Worm (Caenorhabditis elegans) whole organism, young adult: ENCODE data around the gene alg-2.

Experiments
- B0336.3 ChIP-seq: fragments of 200-800 bp; sonication (Bioruptor generic); IDR thresholded peaks from 2 replicates; pipeline ENCODE4 v1.3.6; 2022; ENCODE audit warnings: missing genetic modification characterization, missing compliant biosample characterization
- C06A6.2 ChIP-seq: fragments of 200-800 bp; sonication (Bioruptor generic); conservative IDR thresholded peaks from 2 replicates; pipeline ENCODE4 v1.3.6; 2022; ENCODE audit warnings: missing genetic modification characterization, missing compliant biosample characterization
- C17E4.6 ChIP-seq: fragments of 200-800 bp; sonication (Bioruptor generic); IDR thresholded peaks from 2 replicates; pipeline ENCODE4 v1.3.6; 2022; ENCODE audit warnings: missing genetic modification reagents, missing genetic modification characterization, missing compliant biosample characterization
- D2030.7 ChIP-seq: fragments of 200-800 bp; sonication (Bioruptor generic); IDR thresholded peaks from 2 replicates; pipeline ENCODE4 v1.3.6; 2022; ENCODE audit warnings: missing genetic modification reagents, missing genetic modification characterization, missing compliant biosample characterization
- F10E7.11 ChIP-seq: sonication (generic microtip); optimal IDR thresholded peaks from 2 replicates; lab custom pipeline; 2017; ENCODE audit warnings: mild to moderate bottlenecking, missing genetic modification characterization, moderate library complexity, missing compliant biosample characterization
- F22D6.2 ChIP-seq: sonication (generic microtip); optimal IDR thresholded peaks from 2 replicates; lab custom pipeline; 2016; ENCODE audit warnings: mild to moderate bottlenecking, missing genetic modification characterization, missing compliant biosample characterization
- F39B2.1 ChIP-seq: fragments of 200-800 bp; sonication (Bioruptor generic); IDR thresholded peaks from 2 replicates; pipeline ENCODE4 v1.3.6; 2022; ENCODE audit warnings: missing genetic modification reagents, missing genetic modification characterization, missing compliant biosample characterization
- K11D2.4 ChIP-seq: fragments of 200-800 bp; sonication (Bioruptor generic); IDR thresholded peaks from 2 replicates; pipeline ENCODE4 v1.3.6; 2022; ENCODE audit warnings: missing genetic modification reagents, missing genetic modification characterization, missing compliant biosample characterization
- K12H6.12 ChIP-seq: fragments of 200-800 bp; sonication (Bioruptor generic); optimal IDR thresholded peaks from 2 replicates; lab custom pipeline; 2018; ENCODE audit warnings: mild to moderate bottlenecking, missing genetic modification characterization, missing compliant biosample characterization
- Y53G8AR.9 ChIP-seq: fragments of 200-800 bp; sonication (Bioruptor generic); conservative IDR thresholded peaks from 2 replicates; pipeline ENCODE4 v1.3.6; 2022; ENCODE audit warnings: missing genetic modification reagents, missing genetic modification characterization, missing compliant biosample characterization
- ama-1 ChIP-seq, 3 experiments: fragments of 150-350 bp in 1 of 3; sonication (generic microtip) in 2 of 3; optimal IDR thresholded peaks; 2 replicates each; lab custom pipeline; 2014 to 2018; ENCODE audit warnings: missing biosample characterization in 2 of 3, missing genetic modification characterization in 2 of 3, missing genetic modification reagents in 2 of 3
- attf-5 ChIP-seq: fragments of 200-800 bp; sonication (Bioruptor generic); optimal IDR thresholded peaks from 2 replicates; lab custom pipeline; 2018; ENCODE audit warnings: mild to moderate bottlenecking, missing genetic modification characterization, missing compliant biosample characterization
- bed-2 ChIP-seq: fragments of 200-800 bp; sonication (Bioruptor generic); IDR thresholded peaks from 2 replicates; pipeline ENCODE4 v1.3.6; 2022; ENCODE audit warnings: missing genetic modification reagents, missing genetic modification characterization, missing compliant biosample characterization
- cebp-1 ChIP-seq, 2 experiments: fragments of 200-800 bp in 1 of 2; sonication (Bioruptor generic) in 1 of 2; sonication (generic microtip) in 1 of 2; IDR thresholded peaks in 1 of 2; optimal IDR thresholded peaks in 1 of 2; 2 replicates each; pipeline versions ENCODE4 v1.3.6 to Lab custom; 2017 to 2022; ENCODE audit warnings: missing compliant biosample characterization in 2 of 2, missing genetic modification characterization in 2 of 2, mild to moderate bottlenecking in 1 of 2, missing genetic modification reagents in 1 of 2, moderate library complexity in 1 of 2
- ceh-100 ChIP-seq: fragments of 200-800 bp; sonication (Bioruptor generic); IDR thresholded peaks from 2 replicates; pipeline ENCODE4 v1.3.6; 2022; ENCODE audit warnings: missing genetic modification reagents, missing genetic modification characterization, missing compliant biosample characterization
- ceh-27 ChIP-seq: fragments of 200-800 bp; sonication (Bioruptor generic); optimal IDR thresholded peaks from 2 replicates; lab custom pipeline; 2018; ENCODE audit warnings: mild to moderate bottlenecking, missing genetic modification characterization, moderate library complexity, missing compliant biosample characterization
- ceh-58 ChIP-seq: fragments of 200-800 bp; sonication (Bioruptor generic); IDR thresholded peaks from 2 replicates; pipeline ENCODE4 v1.3.6; 2022; ENCODE audit warnings: missing genetic modification characterization, missing compliant biosample characterization
- ceh-79 ChIP-seq: sonication (generic microtip); optimal IDR thresholded peaks from 2 replicates; lab custom pipeline; 2017; ENCODE audit warnings: mild to moderate bottlenecking, missing genetic modification characterization, missing compliant biosample characterization
- egl-18 ChIP-seq: fragments of 200-800 bp; sonication (Bioruptor generic); IDR thresholded peaks from 2 replicates; pipeline ENCODE4 v1.3.6; 2022; ENCODE audit warnings: missing genetic modification reagents, missing genetic modification characterization, missing compliant biosample characterization
- egl-44 ChIP-seq: fragments of 200-800 bp; sonication (Bioruptor generic); IDR thresholded peaks from 2 replicates; pipeline ENCODE4 v1.3.6; 2022; ENCODE audit warnings: missing genetic modification reagents, missing genetic modification characterization, missing compliant biosample characterization
- fkh-3 ChIP-seq: sonication (generic microtip); optimal IDR thresholded peaks from 2 replicates; lab custom pipeline; 2016; ENCODE audit warnings: mild to moderate bottlenecking, missing genetic modification characterization, missing compliant biosample characterization
- gei-17 ChIP-seq: fragments of 200-800 bp; sonication (Bioruptor generic); optimal IDR thresholded peaks from 2 replicates; lab custom pipeline; 2018; ENCODE audit warnings: mild to moderate bottlenecking, missing genetic modification characterization, missing compliant biosample characterization
- him-1 ChIP-seq: sonication (generic microtip); optimal IDR thresholded peaks from 2 replicates; lab custom pipeline; 2016; ENCODE audit warnings: missing genotype, missing genetic modification reagents, missing genetic modification characterization, missing compliant biosample characterization
- hlh-12 ChIP-seq: sonication (generic microtip); optimal IDR thresholded peaks from 2 replicates; lab custom pipeline; 2016; ENCODE audit warnings: missing genetic modification characterization, missing compliant biosample characterization
- hmg-1.2 ChIP-seq: fragments of 200-800 bp; sonication (Bioruptor generic); IDR thresholded peaks from 2 replicates; pipeline ENCODE4 v1.3.6; 2022; ENCODE audit warnings: missing genetic modification reagents, missing genetic modification characterization, missing compliant biosample characterization
- lag-1 ChIP-seq: fragments of 200-800 bp; sonication (Bioruptor generic); IDR thresholded peaks from 2 replicates; pipeline ENCODE4 v1.3.6; 2022; ENCODE audit warnings: missing genetic modification reagents, missing genetic modification characterization, missing compliant biosample characterization
- let-526 ChIP-seq: fragments of 200-800 bp; sonication (Bioruptor generic); IDR thresholded peaks from 2 replicates; pipeline ENCODE4 v1.3.6; 2022; ENCODE audit warnings: missing genetic modification reagents, missing genetic modification characterization, missing compliant biosample characterization
- let-607 ChIP-seq, 2 experiments: fragments of 200-800 bp in 1 of 2; sonication (Bioruptor generic) in 1 of 2; sonication (generic microtip) in 1 of 2; optimal IDR thresholded peaks; 2 replicates each; lab custom pipeline; 2016 to 2018; ENCODE audit warnings: mild to moderate bottlenecking in 2 of 2, missing compliant biosample characterization in 2 of 2, missing genetic modification characterization in 2 of 2, moderate library complexity in 2 of 2, missing genotype in 1 of 2
- lin-35 ChIP-seq, 3 experiments: fragments of 150-350 bp in 2 of 3; sonication (generic microtip) in 1 of 3; optimal IDR thresholded peaks; 2 replicates each; lab custom pipeline; 2014 to 2018; ENCODE audit warnings: missing biosample characterization in 3 of 3, missing genetic modification characterization in 3 of 3, missing genetic modification reagents in 3 of 3
- lin-40 ChIP-seq: sonication (generic microtip); optimal IDR thresholded peaks from 2 replicates; lab custom pipeline; 2016; ENCODE audit warnings: missing genetic modification characterization, mild to moderate bottlenecking, missing compliant biosample characterization, missing genotype, missing genetic modification reagents
- lir-1 ChIP-seq: fragments of 200-800 bp; sonication (Bioruptor generic); conservative IDR thresholded peaks from 2 replicates; pipeline ENCODE4 v1.3.6; 2022; ENCODE audit warnings: missing genetic modification reagents, missing genetic modification characterization, missing compliant biosample characterization
- mcd-1 ChIP-seq: fragments of 200-800 bp; sonication (Bioruptor generic); IDR thresholded peaks from 2 replicates; pipeline ENCODE4 v1.3.6; 2022; ENCODE audit warnings: missing genetic modification reagents, missing genetic modification characterization, missing compliant biosample characterization
- mel-28 ChIP-seq: sonication (generic microtip); optimal IDR thresholded peaks from 2 replicates; lab custom pipeline; 2016; ENCODE audit warnings: borderline replicate concordance, mild to moderate bottlenecking, missing genetic modification characterization, missing compliant biosample characterization
- nfyb-1 ChIP-seq: fragments of 200-800 bp; sonication (Bioruptor generic); IDR thresholded peaks from 2 replicates; pipeline ENCODE4 v1.3.6; 2022; ENCODE audit warnings: missing genetic modification reagents, missing genetic modification characterization, missing compliant biosample characterization
- nhr-27 ChIP-seq: fragments of 200-800 bp; sonication (Bioruptor generic); optimal IDR thresholded peaks from 2 replicates; lab custom pipeline; 2018; ENCODE audit warnings: mild to moderate bottlenecking, missing genetic modification characterization, moderate library complexity, missing compliant biosample characterization
- nhr-90 ChIP-seq: sonication (generic microtip); optimal IDR thresholded peaks from 2 replicates; lab custom pipeline; 2016; ENCODE audit warnings: missing genotype, mild to moderate bottlenecking, missing genetic modification characterization, missing compliant biosample characterization
- pha-4 ChIP-seq: fragments of 150-350 bp; sonication (generic microtip); optimal IDR thresholded peaks from 2 replicates; lab custom pipeline; 2014; ENCODE audit warnings: missing biosample characterization, missing genetic modification reagents, missing genetic modification characterization
- rcor-1 ChIP-seq: fragments of 200-800 bp; sonication (Bioruptor generic); IDR thresholded peaks from 2 replicates; pipeline ENCODE4 v1.3.6; 2022; ENCODE audit warnings: missing genetic modification reagents, missing genetic modification characterization, missing compliant biosample characterization
- rec-8 ChIP-seq, 2 experiments: sonication (generic microtip); optimal IDR thresholded peaks; 2 replicates each; lab custom pipeline; 2016; ENCODE audit warnings: mild to moderate bottlenecking in 2 of 2, missing genetic modification characterization in 2 of 2, missing genetic modification reagents in 2 of 2, missing genotype in 2 of 2, missing biosample characterization in 1 of 2, missing compliant biosample characterization in 1 of 2, moderate library complexity in 1 of 2
- tbp1 ChIP-seq: fragments of 200-800 bp; sonication (Bioruptor generic); optimal IDR thresholded peaks from 2 replicates; lab custom pipeline; 2018; ENCODE audit warnings: mild to moderate bottlenecking, missing genetic modification characterization, missing compliant biosample characterization
- tlf-1 ChIP-seq: fragments of 200-800 bp; sonication (Bioruptor generic); optimal IDR thresholded peaks from 2 replicates; lab custom pipeline; 2018; ENCODE audit warnings: mild to moderate bottlenecking, missing genetic modification characterization, missing compliant biosample characterization
- xnd-1 ChIP-seq: sonication (generic microtip); optimal IDR thresholded peaks from 2 replicates; lab custom pipeline; 2016; ENCODE audit warnings: missing genotype, missing genetic modification reagents, missing genetic modification characterization, missing compliant biosample characterization
- zim-3 ChIP-seq: sonication (generic microtip); optimal IDR thresholded peaks from 2 replicates; lab custom pipeline; 2017; ENCODE audit warnings: mild to moderate bottlenecking, missing genetic modification characterization, moderate library complexity, missing compliant biosample characterization
- ztf-28 ChIP-seq: fragments of 200-800 bp; sonication (Bioruptor generic); IDR thresholded peaks from 2 replicates; pipeline ENCODE4 v1.3.6; 2022; ENCODE audit warnings: missing genetic modification reagents, missing genetic modification characterization, missing compliant biosample characterization
- ztf-3 ChIP-seq: fragments of 200-800 bp; sonication (Bioruptor generic); optimal IDR thresholded peaks from 2 replicates; lab custom pipeline; 2018; ENCODE audit warnings: mild to moderate bottlenecking, missing genetic modification characterization, missing compliant biosample characterization

Gene alg-2

ce11 chrII:845618-846017 lies 27.4 kb upstream of the alg-2 start, which contains the start of gene F28A10.7:
F28A10.7 (minus strand) TSS chrII:845718.
- TF ChIP-seq rcor-1 (GFP tag; lab: Robert Waterston, UW) (no peak), lag-1 (GFP tag; lab: Robert Waterston, UW) (no peak), nhr-27 (tag; lab: Kevin White, UChicago) (no peak), egl-18 (GFP tag; lab: Robert Waterston, UW) (no peak), rec-8 (tag; optimal IDR thresholded peaks at IDR 0.05; lab: Kevin White, UChicago) (no peak), hlh-12 (tag; lab: Kevin White, UChicago) (no peak), C06A6.2 (GFP tag; lab: Robert Waterston, UW) (no peak), ceh-100 (GFP tag; lab: Robert Waterston, UW) (no peak), F39B2.1 (GFP tag; lab: Robert Waterston, UW) (no peak), D2030.7 (GFP tag; lab: Robert Waterston, UW) (no peak), ceh-27 (GFP tag; lab: Kevin White, UChicago) (no peak)

ce11 chrII:848519-848918 lies 24.5 kb upstream of the alg-2 start, which contains the start of the genes acdh-9 and F28A10.13:
acdh-9 (minus strand) TSS chrII:848603.
F28A10.13 (plus strand) TSS chrII:848812.
- no peak for TF ChIP-seq lin-35 (GFP tag; optimal IDR thresholded peaks at IDR 0.05; lab: Kevin White, UChicago)
- no peak for TF ChIP-seq let-607 (tag; optimal IDR thresholded peaks at IDR 0.05; lab: Kevin White, UChicago)
- peak; percentile 23 for TF ChIP-seq K12H6.12
- no peak for TF ChIP-seq ceh-58 (GFP tag; lab: Robert Waterston, UW)
- TF ChIP-seq pha-4 (tag; lab: Kevin White, UChicago) = no peak
- TF ChIP-seq cebp-1 (GFP tag; IDR thresholded peaks at IDR 0.05; lab: Robert Waterston, UW) = no peak
- peak; percentile 73 for TF ChIP-seq cebp-1 (tag; optimal IDR thresholded peaks at IDR 0.05; lab: Kevin White, UChicago)
- peak; percentile 31 for TF ChIP-seq lin-40
- no peak for TF ChIP-seq egl-44 (GFP tag; lab: Robert Waterston, UW)
- no peak for TF ChIP-seq lir-1 (GFP tag; lab: Robert Waterston, UW)
- TF ChIP-seq ztf-28 = no peak
- 0 out of 2 replicates have a peak, but pooled peaks have one; percentile 55 for TF ChIP-seq let-526 (GFP tag; lab: Robert Waterston, UW)
- TF ChIP-seq F10E7.11 (tag; lab: Kevin White, UChicago) = no peak
- no peak for TF ChIP-seq ceh-79
- peak; percentile 41; the same call in 1 of the 2 replicates for TF ChIP-seq mcd-1 (GFP tag; lab: Robert Waterston, UW)
- TF ChIP-seq bed-2 (GFP tag; lab: Robert Waterston, UW) = no peak
- TF ChIP-seq Y53G8AR.9 = no peak
- no peak for TF ChIP-seq ztf-3 (GFP tag; lab: Kevin White, UChicago)
- no peak for TF ChIP-seq him-1
- TF ChIP-seq rcor-1 (GFP tag; lab: Robert Waterston, UW) = 0 out of 2 replicates have a peak, but pooled peaks have one; percentile 40
- no peak for TF ChIP-seq fkh-3 (tag; lab: Kevin White, UChicago)
- peak; percentile 70 for TF ChIP-seq B0336.3
- TF ChIP-seq xnd-1 (tag; lab: Kevin White, UChicago) = no peak
- TF ChIP-seq ceh-27 (GFP tag; lab: Kevin White, UChicago) = peak; percentile 25
- peak; percentile 41 for TF ChIP-seq ama-1 (optimal IDR thresholded peaks at IDR 0.05; lab: Kevin White, UChicago)
- TF ChIP-seq ama-1 (GFP tag; optimal IDR thresholded peaks at IDR 0.05; lab: Kevin White, UChicago) = no peak
- no peak for TF ChIP-seq C17E4.6 (GFP tag; lab: Robert Waterston, UW)
- no peak for TF ChIP-seq gei-17 (GFP tag; lab: Kevin White, UChicago)
- peak; percentile 35 for TF ChIP-seq tbp1 (GFP tag; lab: Kevin White, UChicago)
- TF ChIP-seq nfyb-1 = 0 out of 2 replicates have a peak, but pooled peaks have one; percentile 52
- peak; percentile 57 for TF ChIP-seq attf-5 (GFP tag; lab: Kevin White, UChicago)
- TF ChIP-seq hmg-1.2 (GFP tag; lab: Robert Waterston, UW) = peak; percentile 80; the same call in 1 of the 2 replicates
- TF ChIP-seq zim-3 (tag; lab: Kevin White, UChicago) = no peak
- peak; percentile 31; the same call in 1 of the 2 replicates for TF ChIP-seq K11D2.4 (GFP tag; lab: Robert Waterston, UW)
- peak; percentile 15 for TF ChIP-seq tlf-1
- TF ChIP-seq mel-28 (tag; lab: Kevin White, UChicago) = no peak
- TF ChIP-seq nhr-90 (tag; lab: Kevin White, UChicago) = peak; percentile 0
- TF ChIP-seq F22D6.2 (tag; lab: Kevin White, UChicago) = peak; percentile 65
